Worm (Caenorhabditis elegans) whole organism, midembryonic: ENCODE results near the gene W05B2.2.

Experiments
- T22C8.4 ChIP-seq: fragments of 200-800 bp; sonication (Bioruptor generic); IDR thresholded peaks from 2 replicates; pipeline ENCODE4 v1.3.6; 2022; ENCODE audit warnings: missing genetic modification characterization, missing compliant biosample characterization
- cog-1 ChIP-seq: sonication (generic microtip); optimal IDR thresholded peaks from 2 replicates; lab custom pipeline; 2016; ENCODE audit warnings: missing genetic modification characterization, missing compliant biosample characterization
- flt-1 ChIP-seq: fragments of 200-800 bp; sonication (Bioruptor generic); IDR thresholded peaks from 2 replicates; pipeline ENCODE4 v1.3.6; 2022; ENCODE audit warnings: missing genetic modification characterization, missing compliant biosample characterization
- med-1 ChIP-seq: sonication (generic microtip); optimal IDR thresholded peaks from 2 replicates; lab custom pipeline; 2017; ENCODE audit warnings: missing genetic modification characterization, mild to moderate bottlenecking, missing compliant biosample characterization, antibody characterized with exemption, missing genetic modification reagents; ENCODE audit not compliant: insufficient read depth
- tab-1 ChIP-seq: fragments of 200-800 bp; sonication (Bioruptor generic); IDR thresholded peaks from 2 replicates; pipeline ENCODE4 v1.3.6; 2022; ENCODE audit warnings: missing genetic modification characterization, missing compliant biosample characterization

DNA sequence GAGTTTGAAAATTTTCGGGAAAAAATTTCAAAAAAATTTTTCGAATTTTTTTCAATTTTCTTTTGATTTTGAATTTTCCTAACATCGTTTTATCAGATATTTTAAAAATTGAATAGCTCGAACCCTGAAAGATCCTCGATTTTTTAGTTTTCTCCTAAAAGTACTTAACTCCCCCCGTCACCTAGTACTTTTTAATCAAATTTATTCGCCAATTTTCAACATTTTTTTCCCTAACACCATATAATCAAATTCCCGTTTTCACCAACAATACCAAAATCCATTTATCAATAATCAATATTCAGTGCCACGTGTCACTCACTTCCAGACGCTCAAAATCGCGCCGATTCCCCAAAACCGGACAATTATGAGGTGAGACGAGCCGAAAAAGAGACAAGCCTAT lies 45.4 kb upstream of the W05B2.2 start, which contains the start of gene kvs-4:
- TF ChIP-seq flt-1 (GFP tag; lab: Robert Waterston, UW): no peak
- no peak for TF ChIP-seq T22C8.4 (GFP tag; lab: Robert Waterston, UW)
- no peak for TF ChIP-seq cog-1 (tag; lab: Kevin White, UChicago)
- TF ChIP-seq med-1 (GFP tag; lab: Kevin White, UChicago): no peak
- no peak for TF ChIP-seq tab-1 (GFP tag; lab: Robert Waterston, UW)
